Worm (Caenorhabditis elegans) whole organism, L2 larva: ENCODE results near the gene ugt-38.

Experiments used
- elt-1 ChIP-seq: fragments of 150-350 bp; optimal IDR thresholded peaks from 2 replicates; lab custom pipeline; 2014; ENCODE audit warnings: missing biosample characterization, missing genetic modification characterization
- snpc-4 ChIP-seq: fragments of 150-350 bp; optimal IDR thresholded peaks from 2 replicates; lab custom pipeline; 2014; ENCODE audit warnings: missing biosample characterization, missing genetic modification characterization
- unc-39 ChIP-seq: fragments of 150-350 bp; optimal IDR thresholded peaks from 2 replicates; lab custom pipeline; 2014; ENCODE audit warnings: missing biosample characterization, missing genetic modification characterization
- ztf-4 ChIP-seq: fragments of 150-350 bp; optimal IDR thresholded peaks from 2 replicates; lab custom pipeline; 2014; ENCODE audit warnings: missing biosample characterization, missing genetic modification characterization

- TF ChIP-seq unc-39 (no peak), elt-1 (tag; lab: Kevin White, UChicago) (no peak), snpc-4 (tag; lab: Kevin White, UChicago) (no peak), ztf-4 (no peak)
These were observed 23.3 kb downstream of the ugt-38 start for ce11 chrV:7123979-7124378.
